Fruit fly (Drosophila melanogaster) whole organism, prepupa: ENCODE data around the gene CG7366.
A peak's percentile ranks its signal among the peaks of the same experiment; 100 is the strongest.

Experiments used
- Blimp-1 ChIP-seq: fragments of 200-800 bp; sonication (Bioruptor generic); optimal IDR thresholded peaks from 3 replicates; lab custom pipeline; 2017; ENCODE audit warnings: missing biosample characterization, missing genetic modification characterization, mild to moderate bottlenecking, moderate library complexity, missing genetic modification reagents
- CG11902 ChIP-seq: fragments of 200-800 bp; sonication (Bioruptor generic); optimal IDR thresholded peaks from 3 replicates; lab custom pipeline; 2016; ENCODE audit warnings: missing biosample characterization, missing genetic modification characterization
- CG15336 ChIP-seq: fragments of 200-800 bp; sonication (Bioruptor generic); IDR thresholded peaks from 2 replicates; pipeline ENCODE4 v1.3.6; 2022; ENCODE audit warnings: missing biosample characterization, missing genetic modification characterization
- CG31627 ChIP-seq: fragments of 200-800 bp; sonication (Bioruptor generic); optimal IDR thresholded peaks from 3 replicates; lab custom pipeline; 2016; ENCODE audit warnings: missing biosample characterization, missing genetic modification characterization
- CG34406 ChIP-seq: fragments of 200-800 bp; sonication (Bioruptor generic); optimal IDR thresholded peaks from 3 replicates; lab custom pipeline; 2016; ENCODE audit warnings: missing biosample characterization, missing genetic modification characterization
- CG7368 ChIP-seq: fragments of 200-800 bp; sonication (Bioruptor generic); optimal IDR thresholded peaks from 3 replicates; lab custom pipeline; 2016; ENCODE audit warnings: missing biosample characterization, missing genetic modification characterization
- Eip75B ChIP-seq: fragments of 200-800 bp; sonication (Bioruptor generic); optimal IDR thresholded peaks from 3 replicates; lab custom pipeline; 2016; ENCODE audit warnings: missing biosample characterization, missing genetic modification characterization
- Met ChIP-seq: fragments of 200-800 bp; sonication (Bioruptor generic); optimal IDR thresholded peaks from 3 replicates; lab custom pipeline; 2016; ENCODE audit warnings: missing biosample characterization, missing genetic modification characterization
- acj6 ChIP-seq: fragments of 200-800 bp; sonication (Bioruptor generic); optimal IDR thresholded peaks from 3 replicates; lab custom pipeline; 2016; ENCODE audit warnings: missing biosample characterization, missing genetic modification characterization
- topi ChIP-seq: fragments of 200-800 bp; sonication (Bioruptor generic); optimal IDR thresholded peaks from 3 replicates; lab custom pipeline; 2016; ENCODE audit warnings: missing biosample characterization, missing genetic modification characterization

DNA sequence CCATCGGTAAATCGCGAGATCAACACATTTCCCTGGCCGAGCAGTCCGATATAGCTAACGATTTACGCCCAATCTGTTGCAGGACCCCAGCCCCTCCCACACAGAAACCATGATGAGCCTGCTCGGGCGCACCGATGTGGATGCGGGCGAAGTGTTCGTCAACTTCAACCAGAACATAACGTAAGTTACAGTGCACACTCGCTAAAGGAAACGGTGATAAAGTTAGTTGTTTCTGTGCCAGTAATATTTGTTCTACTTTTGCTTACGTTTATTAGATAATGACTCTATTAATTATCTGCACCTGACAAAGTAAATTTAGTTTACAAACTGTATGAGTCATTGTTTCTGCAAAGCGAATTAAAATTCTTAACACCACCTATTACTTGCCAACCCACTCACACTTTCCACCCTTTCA, 14.8 kb downstream of the CG7366 start:
- no peak for TF ChIP-seq CG7368
- TF ChIP-seq CG15336 (GFP tag; lab: Robert Waterston, UW) = 0 out of 2 replicates have a peak, but pooled peaks have one; percentile 16
- no peak for TF ChIP-seq Met (GFP tag; lab: Kevin White, UChicago)
- no peak for TF ChIP-seq CG11902
- no peak for TF ChIP-seq Eip75B (GFP tag; lab: Kevin White, UChicago)
- no peak for TF ChIP-seq topi (GFP tag; lab: Kevin White, UChicago)
- TF ChIP-seq CG31627 (GFP tag; lab: Kevin White, UChicago) = no peak
- TF ChIP-seq Blimp-1 (GFP tag; lab: Kevin White, UChicago) = no peak
- no peak for TF ChIP-seq acj6 (GFP tag; lab: Kevin White, UChicago)
- TF ChIP-seq CG34406 = no peak
